Worm (Caenorhabditis elegans) whole organism, L3 larva: Measurements from ENCODE around the gene T11F8.12.
"Not testable (repeated sequence)": the region's sequence is repeated elsewhere in the genome, so short reads cannot be mapped to it uniquely, and the experiment has no call there.

Source experiments
- R02D3.7 ChIP-seq: fragments of 150-350 bp; optimal IDR thresholded peaks from 2 replicates; lab custom pipeline; 2014; ENCODE audit warnings: missing biosample characterization, missing genetic modification characterization
- aly-2 ChIP-seq: fragments of 150-350 bp; optimal IDR thresholded peaks from 2 replicates; lab custom pipeline; 2014; ENCODE audit warnings: missing biosample characterization, missing genetic modification characterization
- ama-1 ChIP-seq: fragments of 150-350 bp; optimal IDR thresholded peaks from 2 replicates; lab custom pipeline; 2018
- ceh-28 ChIP-seq: fragments of 150-350 bp; optimal IDR thresholded peaks from 2 replicates; lab custom pipeline; 2014; ENCODE audit warnings: missing biosample characterization, missing genetic modification reagents, missing genetic modification characterization
- daf-12 ChIP-seq: fragments of 150-350 bp; optimal IDR thresholded peaks from 2 replicates; lab custom pipeline; 2014; ENCODE audit warnings: missing biosample characterization, missing genetic modification reagents, missing genetic modification characterization
- elt-1 ChIP-seq: fragments of 150-350 bp; optimal IDR thresholded peaks from 2 replicates; lab custom pipeline; 2014; ENCODE audit warnings: missing biosample characterization, missing genetic modification characterization
- eor-1 ChIP-seq, 2 experiments: fragments of 150-350 bp; optimal IDR thresholded peaks; 2 replicates each; lab custom pipeline; 2014 to 2018; ENCODE audit warnings: missing biosample characterization in 2 of 2, missing genetic modification characterization in 2 of 2
- fkh-10 ChIP-seq: sonication (generic microtip); optimal IDR thresholded peaks from 2 replicates; lab custom pipeline; 2017; ENCODE audit warnings: missing biosample characterization, missing genetic modification reagents, missing genetic modification characterization
- fos-1 ChIP-seq: fragments of 150-350 bp; optimal IDR thresholded peaks from 2 replicates; lab custom pipeline; 2014; ENCODE audit warnings: missing biosample characterization, missing genetic modification characterization
- hmg-11 ChIP-seq: sonication (generic microtip); optimal IDR thresholded peaks from 2 replicates; lab custom pipeline; 2016; ENCODE audit warnings: missing genetic modification characterization, missing compliant biosample characterization
- jun-1 ChIP-seq: fragments of 150-350 bp; optimal IDR thresholded peaks from 2 replicates; lab custom pipeline; 2014; ENCODE audit warnings: missing biosample characterization, missing genetic modification reagents, missing genetic modification characterization
- lin-15B ChIP-seq: fragments of 150-350 bp; optimal IDR thresholded peaks from 2 replicates; lab custom pipeline; 2014; ENCODE audit warnings: missing biosample characterization, missing genetic modification characterization
- lin-39 ChIP-seq: fragments of 150-350 bp; optimal IDR thresholded peaks from 2 replicates; lab custom pipeline; 2018; ENCODE audit warnings: missing biosample characterization, missing genetic modification reagents, missing genetic modification characterization
- mdl-1 ChIP-seq: fragments of 150-350 bp; optimal IDR thresholded peaks from 2 replicates; lab custom pipeline; 2014; ENCODE audit warnings: missing biosample characterization, missing genetic modification characterization
- nhr-11 ChIP-seq: fragments of 150-350 bp; optimal IDR thresholded peaks from 2 replicates; lab custom pipeline; 2014; ENCODE audit warnings: missing biosample characterization, missing genetic modification characterization
- nhr-23 ChIP-seq: fragments of 150-350 bp; optimal IDR thresholded peaks from 2 replicates; lab custom pipeline; 2014; ENCODE audit warnings: missing biosample characterization, missing genetic modification reagents, missing genetic modification characterization
- nhr-237 ChIP-seq: fragments of 150-350 bp; optimal IDR thresholded peaks from 2 replicates; lab custom pipeline; 2014; ENCODE audit warnings: missing biosample characterization, missing genetic modification characterization
- nhr-25 ChIP-seq: sonication (generic microtip); optimal IDR thresholded peaks from 2 replicates; lab custom pipeline; 2017; ENCODE audit warnings: missing biosample characterization, missing genetic modification characterization
- nhr-67 ChIP-seq: fragments of 150-350 bp; optimal IDR thresholded peaks from 2 replicates; lab custom pipeline; 2014; ENCODE audit warnings: missing biosample characterization, missing genetic modification characterization
- skn-1 ChIP-seq: fragments of 150-350 bp; optimal IDR thresholded peaks from 2 replicates; lab custom pipeline; 2014; ENCODE audit warnings: missing biosample characterization, missing genetic modification characterization
- snpc-4 ChIP-seq: fragments of 150-350 bp; optimal IDR thresholded peaks from 2 replicates; lab custom pipeline; 2014; ENCODE audit warnings: missing biosample characterization, missing genetic modification characterization
- tbx-2 ChIP-seq: sonication (generic microtip); optimal IDR thresholded peaks from 2 replicates; lab custom pipeline; 2016; ENCODE audit warnings: mild to moderate bottlenecking, missing genetic modification characterization, missing compliant biosample characterization
- unc-39 ChIP-seq: sonication (generic microtip); optimal IDR thresholded peaks from 4 replicates; lab custom pipeline; 2017; ENCODE audit warnings: missing biosample characterization, missing genetic modification characterization
- unc-62 ChIP-seq: fragments of 150-350 bp; sonication (generic microtip); optimal IDR thresholded peaks from 4 replicates; lab custom pipeline; 2014; ENCODE audit warnings: missing biosample characterization, missing genetic modification reagents, missing genetic modification characterization

T11F8.12 gene

DNA sequence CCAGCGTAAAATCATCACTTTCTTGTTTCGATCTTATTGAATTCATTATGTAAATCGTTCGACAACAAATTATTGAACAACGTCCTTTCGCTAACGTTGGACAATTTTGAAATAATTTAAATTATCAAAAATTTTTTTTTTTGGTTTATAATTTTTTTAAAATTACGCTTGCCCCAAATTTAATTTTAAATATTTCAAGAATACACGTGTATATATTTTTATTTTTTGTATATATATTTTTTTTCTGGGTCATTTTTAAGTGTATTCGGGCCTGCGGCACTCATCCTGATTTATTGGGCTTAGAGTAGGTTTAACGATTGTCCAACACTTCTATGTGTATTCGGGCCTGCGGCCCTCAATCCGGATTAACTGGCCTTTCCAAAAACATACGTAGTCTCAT lies 17.7 kb downstream of the T11F8.12 start, which contains the start of gene Y52D5A.2:
TSS of gene Y52D5A.2 (minus strand) at position 101 of the 400 bp plus-strand sequence.
- TF ChIP-seq aly-2; lin-15B; daf-12 (tag; lab: Kevin White, UChicago): not testable (repeated sequence)
- TF ChIP-seq, all 47 proteins: peak for 0; not testable (repeated sequence) for 47

DNA sequence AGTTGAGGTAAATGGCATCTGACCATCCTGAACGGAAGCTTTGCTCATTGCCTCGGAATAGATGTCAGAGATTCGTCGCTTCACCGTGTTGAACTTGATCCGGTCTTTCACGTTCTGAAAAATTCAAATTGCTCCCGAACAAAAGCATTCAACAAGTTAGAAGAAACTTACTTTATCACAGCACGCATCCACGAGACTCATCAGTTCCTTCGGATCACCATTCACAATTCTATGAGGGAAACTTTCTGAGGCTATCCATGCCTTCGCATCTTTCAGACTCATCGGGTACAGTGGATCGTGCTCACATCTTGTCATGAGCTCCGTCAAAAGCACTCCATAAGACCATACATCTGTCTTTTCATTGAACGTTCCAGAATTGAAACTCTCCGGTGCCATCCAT lies 19.3 kb downstream of the T11F8.12 start:
- TF ChIP-seq snpc-4 (tag; lab: Kevin White, UChicago), result no peak

DNA sequence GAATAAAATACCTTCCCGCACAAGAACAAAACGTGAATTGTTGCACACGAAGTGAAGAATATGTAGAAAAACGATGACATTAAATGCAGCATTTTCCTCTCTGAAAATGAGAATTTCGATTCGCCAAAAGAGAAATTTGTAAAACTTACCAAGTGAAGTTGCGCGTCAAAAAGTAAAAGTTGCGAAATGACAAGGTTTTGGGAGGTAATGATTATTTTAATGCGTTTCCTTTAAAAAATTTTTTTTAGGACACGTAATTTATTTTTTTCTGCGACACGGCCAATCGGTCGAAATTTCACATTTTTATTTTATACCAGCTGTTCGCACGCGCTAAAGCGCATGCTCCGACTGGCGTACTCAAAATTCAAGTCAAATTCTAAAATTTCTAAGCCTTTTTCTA lies 26.1 kb downstream of the T11F8.12 start, which contains the start of gene Y4C6A.3:
TSS of gene Y4C6A.3 (minus strand) at position 101 of the 400 bp plus-strand sequence.
- not testable (repeated sequence) for TF ChIP-seq jun-1 (tag; lab: Kevin White, UChicago); ceh-28 (tag; lab: Kevin White, UChicago); unc-39

DNA sequence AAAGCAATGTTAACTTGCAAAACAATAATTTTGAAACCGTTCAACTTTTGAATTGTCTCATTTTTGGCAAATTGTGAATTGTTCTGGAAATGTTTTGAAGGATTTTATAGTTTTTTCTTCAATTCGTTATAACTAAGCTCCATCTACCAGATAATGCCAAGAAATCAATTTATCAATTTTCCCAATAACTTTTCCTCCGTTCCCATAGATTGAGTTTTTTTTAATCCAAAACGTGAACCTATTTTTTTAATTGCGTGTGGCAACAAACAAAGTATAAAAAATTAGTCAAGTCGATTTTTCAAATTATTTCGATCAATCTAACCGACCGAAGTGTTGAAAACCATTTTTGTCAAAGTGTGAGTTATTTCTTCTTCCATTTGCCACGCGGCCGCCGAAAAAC lies 29.5 kb downstream of the T11F8.12 start, which contains the start of gene Y4C6A.4:
TSS of gene Y4C6A.4 (plus strand) at position 301 of the 400 bp plus-strand sequence.
- no peak for TF ChIP-seq skn-1 (tag; lab: Kevin White, UChicago)
- TF ChIP-seq R02D3.7 (tag; lab: Kevin White, UChicago), result no peak
- no peak for TF ChIP-seq nhr-67 (tag; lab: Kevin White, UChicago)
- TF ChIP-seq lin-39 (tag; lab: Kevin White, UChicago), result no peak
- TF ChIP-seq nhr-11 (tag; lab: Kevin White, UChicago), result no peak
- no peak for TF ChIP-seq jun-1 (tag; lab: Kevin White, UChicago)
- no peak for TF ChIP-seq unc-39
- TF ChIP-seq daf-12 (tag; lab: Kevin White, UChicago), result no peak

DNA sequence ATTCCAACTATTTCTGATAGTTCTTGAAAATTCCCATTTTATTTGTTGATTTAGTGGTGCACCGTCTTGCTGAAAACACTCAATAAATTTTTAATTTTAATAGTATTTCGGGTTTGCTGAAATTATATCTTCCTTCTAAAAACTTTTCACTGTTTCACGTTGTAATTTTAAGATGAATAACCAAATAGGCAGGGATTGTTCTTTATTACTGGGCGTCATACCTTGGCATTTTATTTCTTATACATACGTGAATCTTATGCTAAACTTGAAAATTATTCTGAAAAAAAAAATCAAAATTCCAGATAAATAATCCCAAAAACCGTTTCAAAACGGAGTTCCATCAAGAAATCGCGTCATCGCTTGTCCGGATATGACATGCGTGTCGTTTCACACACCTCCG lies 43.4 kb downstream of the T11F8.12 start, which contains the start of gene mgl-3:
TSS of gene mgl-3 (plus strand) at position 301 of the 400 bp plus-strand sequence.
- TF ChIP-seq nhr-23 (no peak), elt-1 (no peak), hmg-11 (no peak), mdl-1 (tag; lab: Kevin White, UChicago) (no peak), ama-1 (lab: Kevin White, UChicago) (no peak), unc-62 (GFP tag; lab: Kevin White, UChicago) (no peak), fos-1 (tag; lab: Kevin White, UChicago) (no peak), lin-15B (no peak), tbx-2 (tag; lab: Kevin White, UChicago) (no peak), eor-1 (tag; optimal IDR thresholded peaks at IDR 0.05; lab: Kevin White, UChicago) (no peak), nhr-237 (tag; lab: Kevin White, UChicago) (no peak), fkh-10 (GFP tag; lab: Kevin White, UChicago) (no peak), nhr-25 (no peak)
